Worm (Caenorhabditis elegans): ENCODE results near the gene F44E7.3.
"Not testable (repeated sequence)": the region's sequence is repeated elsewhere in the genome, so short reads cannot be mapped to it uniquely, and the experiment has no call there.

Gene F44E7.3

ce11 chrV:5776941-5777340 lies 5.2 kb downstream of the F44E7.3 start, which contains the start of gene F44E7.4:
F44E7.4 (minus strand) TSS chrV:5776953.
- TF ChIP-seq lsy-2 (tag; optimal IDR thresholded peaks at IDR 0.05) (peak in 1 of 2 experiments; percentile 51), lin-13 (GFP tag; optimal IDR thresholded peaks at IDR 0.05) (peak; percentile 17), D1046.2 (GFP tag; IDR thresholded peaks at IDR 0.05) (peak; percentile 69; the same call in 1 of the 2 replicates), nhr-6 (tag; optimal IDR thresholded peaks at IDR 0.05) (peak; percentile 25), dve-1 (tag; optimal IDR thresholded peaks at IDR 0.05; ENCODE audit: insufficient read depth) (peak; percentile 24), lim-7 (GFP tag; IDR thresholded peaks at IDR 0.05) (peak; percentile 79), ctbp-1 (GFP tag; IDR thresholded peaks at IDR 0.05) (peak; percentile 85), lin-38 (GFP tag; IDR thresholded peaks at IDR 0.05) (peak; percentile 98), lin-29 (GFP tag; IDR thresholded peaks at IDR 0.05) (peak; percentile 81), hlh-11 (tag; optimal IDR thresholded peaks at IDR 0.05) (peak; percentile 32), ceh-44 (GFP tag; IDR thresholded peaks at IDR 0.05) (peak; percentile 92), zfp-3 (GFP tag; conservative IDR thresholded peaks at IDR 0.05) (peak; percentile 76; the same call in 1 of the 2 replicates), Y48G9A.11 (GFP tag; IDR thresholded peaks at IDR 0.05) (peak; percentile 88), daf-16 (tag; optimal IDR thresholded peaks at IDR 0.05) (peak; percentile 6), hif-1 (tag; optimal IDR thresholded peaks at IDR 0.05) (peak in 1 of 2 experiments; percentile 20), ZK337.2 (GFP tag; IDR thresholded peaks at IDR 0.05) (peak; percentile 81), nhr-42 (GFP tag; IDR thresholded peaks at IDR 0.05) (peak; percentile 87), hmg-1.1 (GFP tag; IDR thresholded peaks at IDR 0.05) (peak; percentile 97), egl-43 (GFP tag; IDR thresholded peaks at IDR 0.05) (peak; percentile 92), arid-1 (GFP tag; conservative IDR thresholded peaks at IDR 0.05) (peak; percentile 95), F44E2.7 (GFP tag; IDR thresholded peaks at IDR 0.05) (0 out of 2 replicates have a peak, but pooled peaks have one; percentile 36), dpl-1 (GFP tag; optimal IDR thresholded peaks at IDR 0.05) (peak; percentile 7), T20F7.1 (GFP tag; optimal IDR thresholded peaks at IDR 0.05) (peak; percentile 1), set-16 (GFP tag; IDR thresholded peaks at IDR 0.05) (peak; percentile 61), zip-11 (GFP tag; IDR thresholded peaks at IDR 0.05) (peak; percentile 83; the same call in 1 of the 2 replicates), dmd-9 (GFP tag; IDR thresholded peaks at IDR 0.05) (peak; percentile 89), madf-9 (GFP tag; conservative IDR thresholded peaks at IDR 0.05) (peak; percentile 79), aha-1 (tag) (peak; percentile 82), daf-19 (GFP tag; conservative IDR thresholded peaks at IDR 0.05) (0 out of 2 replicates have a peak, but pooled peaks have one; percentile 18), unc-130 (GFP tag; optimal IDR thresholded peaks at IDR 0.05) (peak; percentile 14), php-3 (GFP tag; IDR thresholded peaks at IDR 0.05) (peak; percentile 85), mep-1 (tag; optimal IDR thresholded peaks at IDR 0.05) (peak; percentile 62), saeg-2 (GFP tag; IDR thresholded peaks at IDR 0.05) (peak; percentile 82), mes-2 (tag; optimal IDR thresholded peaks at IDR 0.05; ENCODE audit: poor library complexity, severe bottlenecking) (peak; percentile 77), tra-1 (GFP tag; IDR thresholded peaks at IDR 0.05) (peak; percentile 79; the same call in 1 of the 2 replicates), mxl-2 (GFP tag; conservative IDR thresholded peaks at IDR 0.05) (peak; percentile 74), hlh-30 (tag; optimal IDR thresholded peaks at IDR 0.05; ENCODE audit: insufficient read depth) (peak; percentile 28), T26A8.4 (GFP tag; IDR thresholded peaks at IDR 0.05) (peak; percentile 95), Y105C5A.15 (GFP tag; IDR thresholded peaks at IDR 0.05) (peak; percentile 80; the same call in 1 of the 2 replicates), nhr-41 (GFP tag; IDR thresholded peaks at IDR 0.05) (peak; percentile 86), ceh-20 (GFP tag; IDR thresholded peaks at IDR 0.05) (peak; percentile 90), dmd-6 (GFP tag; IDR thresholded peaks at IDR 0.05) (peak; percentile 82), pha-4 (GFP tag; IDR thresholded peaks at IDR 0.05) (peak; percentile 91), snpc-1.2 (GFP tag; IDR thresholded peaks at IDR 0.05) (peak; percentile 90), F49E8.2 (tag; optimal IDR thresholded peaks at IDR 0.05; ENCODE audit: borderline replicate concordance) (peak; percentile 24), lin-1 (GFP tag; IDR thresholded peaks at IDR 0.05) (peak; percentile 91), nhr-28 (tag; optimal IDR thresholded peaks at IDR 0.05) (peak; percentile 38), vab-7 (GFP tag; IDR thresholded peaks at IDR 0.05) (peak; percentile 96)
- TF ChIP-seq daf-16 (GFP tag; optimal IDR thresholded peaks at IDR 0.05); pha-4 (tag; optimal IDR thresholded peaks at IDR 0.05): not testable (repeated sequence)

All from whole organism, L4 larva.